Worm (Caenorhabditis elegans): ENCODE data around the gene mfsd-6.

The mfsd-6 gene

ce11 chrIII:7571726-7572125 is 7.5 kb downstream of the mfsd-6 start (continued):
- TF ChIP-seq ceh-100 (GFP tag; IDR thresholded peaks at IDR 0.05) (peak; percentile 20; the same call in 1 of the 2 replicates), snpc-4 (GFP tag; optimal IDR thresholded peaks at IDR 0.05) (peak; percentile 2), snpc-4 (tag; optimal IDR thresholded peaks at IDR 0.05) (peak in 1 of 4 experiments; percentile 48), snpc-3.4 (tag; optimal IDR thresholded peaks at IDR 0.05) (peak; percentile 13), madf-6 (GFP tag; IDR thresholded peaks at IDR 0.05) (peak; percentile 56), C17E4.6 (GFP tag; IDR thresholded peaks at IDR 0.05) (0 out of 2 replicates have a peak, but pooled peaks have one; percentile 33), rcor-1 (GFP tag; IDR thresholded peaks at IDR 0.05) (peak; percentile 38), hrde-1 (tag; optimal IDR thresholded peaks at IDR 0.05; ENCODE audit: borderline replicate concordance) (peak; percentile 76), lin-54 (GFP tag; optimal IDR thresholded peaks at IDR 0.05) (peak; percentile 49), D2030.7 (GFP tag; IDR thresholded peaks at IDR 0.05) (peak; percentile 27; the same call in 1 of the 2 replicates), T26A5.8 (tag; optimal IDR thresholded peaks at IDR 0.05) (no peak), ztf-18 (tag; optimal IDR thresholded peaks at IDR 0.05) (peak; percentile 15)

- TF ChIP-seq nhr-179 (tag; optimal IDR thresholded peaks at IDR 0.05), result no peak
- peak in 1 of 2 experiments; percentile 26 for TF ChIP-seq let-607 (tag; optimal IDR thresholded peaks at IDR 0.05)
- no peak for TF ChIP-seq Y56A3A.18 (GFP tag; IDR thresholded peaks at IDR 0.05)
- no peak for TF ChIP-seq sdz-38 (tag; optimal IDR thresholded peaks at IDR 0.05)
- no peak for TF ChIP-seq ztf-25 (GFP tag; IDR thresholded peaks at IDR 0.05)
- peak; percentile 71 for TF ChIP-seq ZK185.1 (tag; optimal IDR thresholded peaks at IDR 0.05; ENCODE audit: poor library complexity, severe bottlenecking)
- no peak for TF ChIP-seq mes-4 (tag; optimal IDR thresholded peaks at IDR 0.05)
- no peak for TF ChIP-seq ztf-3 (GFP tag; optimal IDR thresholded peaks at IDR 0.05)
- TF ChIP-seq fkh-3 (tag; optimal IDR thresholded peaks at IDR 0.05), result no peak
- TF ChIP-seq sptf-2 (GFP tag; optimal IDR thresholded peaks at IDR 0.05), result no peak
- 0 out of 2 replicates have a peak, but pooled peaks have one; percentile 26 for TF ChIP-seq madf-6 (GFP tag; IDR thresholded peaks at IDR 0.05)
- no peak for TF ChIP-seq attf-6 (GFP tag; IDR thresholded peaks at IDR 0.05)
- no peak for TF ChIP-seq egl-18 (GFP tag; IDR thresholded peaks at IDR 0.05)
- no peak for TF ChIP-seq sea-2 (GFP tag; IDR thresholded peaks at IDR 0.05)
- no peak for TF ChIP-seq hrde-1 (tag; optimal IDR thresholded peaks at IDR 0.05; ENCODE audit: borderline replicate concordance)
- peak; percentile 69 for TF ChIP-seq lin-40 (tag; optimal IDR thresholded peaks at IDR 0.05)
- TF ChIP-seq Y67H2A.10 (GFP tag; conservative IDR thresholded peaks at IDR 0.05), result no peak
- TF ChIP-seq egl-44 (GFP tag; IDR thresholded peaks at IDR 0.05), result peak; percentile 50; the same call in 1 of the 2 replicates
- no peak for TF ChIP-seq Y79H2A.3 (GFP tag; conservative IDR thresholded peaks at IDR 0.05)
- TF ChIP-seq F55B11.4 (tag; optimal IDR thresholded peaks at IDR 0.05; ENCODE audit: borderline replicate concordance, insufficient read depth), result no peak
- TF ChIP-seq Y53F4B.3 (GFP tag; IDR thresholded peaks at IDR 0.05), result no peak
- no peak for TF ChIP-seq ztf-22 (GFP tag; optimal IDR thresholded peaks at IDR 0.05)
- TF ChIP-seq F37B4.10 (GFP tag; IDR thresholded peaks at IDR 0.05), result no peak
- TF ChIP-seq him-1 (tag; optimal IDR thresholded peaks at IDR 0.05), result no peak
- TF ChIP-seq B0261.1 (tag; optimal IDR thresholded peaks at IDR 0.05), result no peak
- TF ChIP-seq F49E8.2 (tag; optimal IDR thresholded peaks at IDR 0.05; ENCODE audit: insufficient read depth), result no peak
- no peak for TF ChIP-seq hlh-12 (tag; optimal IDR thresholded peaks at IDR 0.05)
- TF ChIP-seq cebp-1 (GFP tag; IDR thresholded peaks at IDR 0.05), result no peak
- peak; percentile 81 for TF ChIP-seq cebp-1 (tag; optimal IDR thresholded peaks at IDR 0.05)
- TF ChIP-seq efl-1 (GFP tag; optimal IDR thresholded peaks at IDR 0.05), result no peak
- TF ChIP-seq D2030.7 (GFP tag; IDR thresholded peaks at IDR 0.05), result no peak
- no peak for TF ChIP-seq B0035.1 (tag; optimal IDR thresholded peaks at IDR 0.05)
- TF ChIP-seq pbrm-1 (GFP tag; IDR thresholded peaks at IDR 0.05), result peak; percentile 46; the same call in 1 of the 2 replicates
- TF ChIP-seq tlf-1 (GFP tag; optimal IDR thresholded peaks at IDR 0.05), result peak; percentile 28
- peak; percentile 21 for TF ChIP-seq gei-17 (GFP tag; optimal IDR thresholded peaks at IDR 0.05)
- no peak for TF ChIP-seq snpc-4 (GFP tag; optimal IDR thresholded peaks at IDR 0.05)
- peak in 3 of 4 experiments; percentile 6 to 68 (median 59) for TF ChIP-seq snpc-4 (tag; optimal IDR thresholded peaks at IDR 0.05)
- TF ChIP-seq T26A5.8 (tag; optimal IDR thresholded peaks at IDR 0.05), result no peak
- TF ChIP-seq lin-35 (GFP tag; optimal IDR thresholded peaks at IDR 0.05), result peak in 1 of 3 experiments; percentile 62
Measured at ce11 chrIII:7570083-7570695, 9.0 kb downstream of the mfsd-6 start, which contains the start of gene R13A5.7. Gene R13A5.7 (minus strand): TSS chrIII:7570133.

All from whole organism, young adult.